Worm (Caenorhabditis elegans): ENCODE results near the gene inft-2.

DNA sequence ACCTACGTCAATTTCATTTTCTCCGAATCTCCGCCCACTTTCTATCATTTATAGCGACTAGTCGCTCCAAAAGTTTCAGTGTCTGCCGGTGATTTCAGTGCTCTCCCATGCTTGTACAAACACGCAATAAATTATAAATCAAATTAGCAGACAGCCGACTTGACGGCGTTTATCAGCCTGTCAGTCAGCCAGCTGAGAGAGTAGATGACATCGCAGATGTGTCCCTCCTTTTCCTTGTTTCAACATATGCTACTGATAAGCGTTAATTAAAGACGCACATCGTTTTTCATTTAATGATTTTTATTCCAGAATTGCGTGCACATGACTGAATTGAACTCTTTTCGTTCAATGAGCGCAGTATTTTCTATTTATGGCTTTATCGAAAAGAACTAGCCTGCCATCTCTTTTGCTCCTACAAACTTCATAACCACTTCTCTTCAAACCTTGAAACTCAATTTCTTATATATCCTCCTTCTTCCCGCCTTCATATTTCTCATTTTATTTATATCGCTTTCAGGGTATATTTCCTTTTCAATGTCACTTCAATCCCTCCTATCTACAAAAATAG, 41.2 kb downstream of the inft-2 start, which contains the start of gene lap-2:
- no peak for TF ChIP-seq unc-62 (GFP tag; optimal IDR thresholded peaks at IDR 0.05)
- TF ChIP-seq sem-4 (tag; optimal IDR thresholded peaks at IDR 0.05): no peak
- no peak for TF ChIP-seq nhr-77 (tag; optimal IDR thresholded peaks at IDR 0.05)
- TF ChIP-seq skn-1 (tag; optimal IDR thresholded peaks at IDR 0.05): no peak

Data from whole organism, L2 larva.